Worm (Caenorhabditis elegans): Measurements from ENCODE around the gene glb-19.

ce11 chrIV:10661760-10662159, 7.8 kb upstream of the glb-19 start, which contains the start of gene fmo-1:
- TF ChIP-seq nhr-77 (tag; optimal IDR thresholded peaks at IDR 0.05) (no peak), daf-12 (tag; optimal IDR thresholded peaks at IDR 0.05) (no peak), F44E2.7 (GFP tag; IDR thresholded peaks at IDR 0.05) (no peak), mes-2 (tag; optimal IDR thresholded peaks at IDR 0.05; ENCODE audit: poor library complexity, severe bottlenecking) (no peak), nhr-28 (tag; optimal IDR thresholded peaks at IDR 0.05) (peak; percentile 60)
